Worm (Caenorhabditis elegans) whole organism, L3 larva: Measurements from ENCODE around the gene B0410.1.

Source experiments
- elt-2 ChIP-seq: sonication (generic microtip); optimal IDR thresholded peaks from 2 replicates; lab custom pipeline; 2016; ENCODE audit warnings: missing genetic modification reagents, mild to moderate bottlenecking, missing genetic modification characterization, missing compliant biosample characterization
- nhr-11 ChIP-seq: fragments of 150-350 bp; optimal IDR thresholded peaks from 2 replicates; lab custom pipeline; 2014; ENCODE audit warnings: missing biosample characterization, missing genetic modification characterization
- ztf-4 ChIP-seq: fragments of 150-350 bp; optimal IDR thresholded peaks from 2 replicates; lab custom pipeline; 2014; ENCODE audit warnings: missing biosample characterization, missing genetic modification characterization

DNA sequence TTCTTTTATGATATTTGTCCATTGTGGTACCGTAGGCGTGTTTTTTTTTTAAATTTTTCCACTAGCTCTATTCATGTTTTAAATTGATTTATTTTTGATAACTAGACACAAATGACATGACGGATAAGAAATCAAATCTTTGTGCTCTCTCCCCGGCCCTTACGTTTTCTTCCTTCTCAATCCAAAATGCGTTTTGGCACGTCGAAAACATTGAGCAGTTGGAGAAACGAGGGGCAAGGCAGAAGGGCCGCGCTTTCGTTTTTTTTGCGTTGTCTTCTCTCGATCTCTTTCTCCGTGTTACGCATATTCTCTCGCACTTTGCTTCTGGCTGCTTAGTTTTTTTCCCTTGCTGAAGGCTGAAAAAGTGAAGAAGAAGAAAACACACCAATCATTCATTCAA, 44.7 kb downstream of the B0410.1 start:
- TF ChIP-seq ztf-4 (no peak), nhr-11 (tag; lab: Kevin White, UChicago) (no peak), elt-2 (tag; lab: Kevin White, UChicago) (no peak)
